Worm (Caenorhabditis elegans) whole organism, L2 larva: ENCODE measurements around the gene dop-3.

Experiments
- ZK546.5 ChIP-seq: sonication (generic microtip); optimal IDR thresholded peaks from 2 replicates; lab custom pipeline; 2017; ENCODE audit warnings: missing biosample characterization, missing genetic modification characterization
- ceh-82 ChIP-seq: fragments of 150-350 bp; optimal IDR thresholded peaks from 2 replicates; lab custom pipeline; 2014; ENCODE audit warnings: missing biosample characterization, missing genetic modification characterization
- nhr-77 ChIP-seq: fragments of 150-350 bp; optimal IDR thresholded peaks from 2 replicates; lab custom pipeline; 2014; ENCODE audit warnings: missing biosample characterization, missing genetic modification characterization
- zag-1 ChIP-seq: fragments of 150-350 bp; optimal IDR thresholded peaks from 2 replicates; lab custom pipeline; 2014; ENCODE audit warnings: missing biosample characterization, missing genetic modification characterization

- TF ChIP-seq nhr-77 (tag; lab: Kevin White, UChicago) (no peak), ZK546.5 (tag; lab: Kevin White, UChicago) (no peak), zag-1 (tag; lab: Kevin White, UChicago) (no peak), ceh-82 (no peak)
Measured at ce11 chrX:6601967-6602366, 32.4 kb upstream of the dop-3 start.
